Worm (Caenorhabditis elegans): ENCODE measurements around the gene zip-11.
A peak's percentile ranks its signal among the peaks of the same experiment; 100 is the strongest.

zip-11 gene

DNA sequence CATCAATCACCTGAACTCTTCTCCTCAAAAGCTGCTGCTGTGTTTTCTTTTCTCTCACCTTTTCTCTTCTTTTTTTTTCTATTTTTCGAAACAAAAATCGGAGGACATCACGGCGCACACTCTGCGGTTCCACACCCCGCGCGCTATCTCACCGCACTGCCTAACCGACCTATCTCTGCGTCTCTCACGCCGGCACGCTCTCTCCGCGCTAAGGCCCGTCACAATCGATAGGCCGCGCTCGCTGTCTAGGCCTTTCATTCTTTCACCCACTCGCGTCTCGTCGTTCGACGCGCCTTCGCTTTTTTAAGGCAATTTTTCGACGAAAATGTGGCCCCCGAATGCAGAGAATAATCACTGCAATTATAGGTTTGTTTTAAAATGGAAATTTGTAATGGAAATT, at the start of gene zip-11:
Gene zip-11, plus strand, starts transcription at position 34 of the 400 bp plus-strand sequence.
- TF ChIP-seq fkh-8 (tag; optimal IDR thresholded peaks at IDR 0.05) = peak; percentile 12
- TF ChIP-seq hpl-2 (GFP tag; optimal IDR thresholded peaks at IDR 0.05) = no peak
- no peak for TF ChIP-seq aha-1 (tag; optimal IDR thresholded peaks at IDR 0.05)
- TF ChIP-seq nhr-12 (tag; optimal IDR thresholded peaks at IDR 0.05) = no peak
- TF ChIP-seq unc-30 (tag; optimal IDR thresholded peaks at IDR 0.05) = no peak
- peak; percentile 76 for TF ChIP-seq nhr-47 (tag; optimal IDR thresholded peaks at IDR 0.05)
- no peak for TF ChIP-seq egl-27 (tag; optimal IDR thresholded peaks at IDR 0.05)
- no peak for TF ChIP-seq mab-9 (GFP tag; IDR thresholded peaks at IDR 0.05)
- TF ChIP-seq lir-3 (tag; optimal IDR thresholded peaks at IDR 0.05; ENCODE audit: poor library complexity) = no peak
- no peak for TF ChIP-seq fkh-4 (tag; optimal IDR thresholded peaks at IDR 0.05; ENCODE audit: borderline replicate concordance)
- TF ChIP-seq mef-2 (tag; optimal IDR thresholded peaks at IDR 0.05) = no peak
- TF ChIP-seq sup-37 (GFP tag; optimal IDR thresholded peaks at IDR 0.05) = peak; percentile 41
- TF ChIP-seq ceh-90 (tag; optimal IDR thresholded peaks at IDR 0.05) = no peak
- TF ChIP-seq pag-3 (tag; optimal IDR thresholded peaks at IDR 0.05; ENCODE audit: borderline replicate concordance, insufficient read depth) = no peak
- TF ChIP-seq pqm-1 (tag; optimal IDR thresholded peaks at IDR 0.05) = no peak
- TF ChIP-seq ceh-63 (GFP tag; optimal IDR thresholded peaks at IDR 0.05) = no peak
- TF ChIP-seq Y116A8C.19 (tag; optimal IDR thresholded peaks at IDR 0.05; ENCODE audit: borderline replicate concordance) = no peak
- TF ChIP-seq rnt-1 (tag; optimal IDR thresholded peaks at IDR 0.05) = peak; percentile 91
- TF ChIP-seq sox-4 (tag; optimal IDR thresholded peaks at IDR 0.05) = no peak
- peak; percentile 42 for TF ChIP-seq jun-1 (tag; optimal IDR thresholded peaks at IDR 0.05)
- TF ChIP-seq lsy-2 (tag; optimal IDR thresholded peaks at IDR 0.05) = peak; percentile 64 to 78
- TF ChIP-seq unc-130 (tag; optimal IDR thresholded peaks at IDR 0.05) = no peak
- TF ChIP-seq elt-2 (tag; optimal IDR thresholded peaks at IDR 0.05) = no peak
- TF ChIP-seq nhr-85 (tag) = peak; percentile 62
- TF ChIP-seq fos-1 (tag; optimal IDR thresholded peaks at IDR 0.05) = peak; percentile 2
- TF ChIP-seq C34B4.2 (tag; optimal IDR thresholded peaks at IDR 0.05) = no peak
- TF ChIP-seq ztf-4 (tag; optimal IDR thresholded peaks at IDR 0.05) = no peak
- no peak for TF ChIP-seq lin-15B (tag; optimal IDR thresholded peaks at IDR 0.05)
- TF ChIP-seq nhr-11 (tag; optimal IDR thresholded peaks at IDR 0.05) = no peak
- peak; percentile 63 for TF ChIP-seq swsn-7 (tag; optimal IDR thresholded peaks at IDR 0.05)
- peak; percentile 72 for TF ChIP-seq tbx-2 (tag; optimal IDR thresholded peaks at IDR 0.05)
- peak; percentile 95 for TF ChIP-seq lin-14 (GFP tag; optimal IDR thresholded peaks at IDR 0.05)
- TF ChIP-seq ztf-11 (tag; optimal IDR thresholded peaks at IDR 0.05) = peak in 1 of 2 experiments; percentile 45
- TF ChIP-seq lin-39 (tag; optimal IDR thresholded peaks at IDR 0.05) = no peak
- TF ChIP-seq sptf-1 (tag; optimal IDR thresholded peaks at IDR 0.05) = no peak
- TF ChIP-seq aly-2 (tag; optimal IDR thresholded peaks at IDR 0.05) = no peak
- TF ChIP-seq efl-3 (GFP tag; optimal IDR thresholded peaks at IDR 0.05) = no peak
- TF ChIP-seq hlh-4 (tag; optimal IDR thresholded peaks at IDR 0.05) = no peak
- no peak for TF ChIP-seq hlh-17 (GFP tag; optimal IDR thresholded peaks at IDR 0.05; ENCODE audit: borderline replicate concordance)
- TF ChIP-seq nhr-90 (tag; optimal IDR thresholded peaks at IDR 0.05; ENCODE audit: poor library complexity) = peak; percentile 69
- peak; percentile 68 for TF ChIP-seq blmp-1 (tag; optimal IDR thresholded peaks at IDR 0.05)
- peak; percentile 28; the same call in 1 of the 2 replicates for TF ChIP-seq unc-98 (GFP tag; IDR thresholded peaks at IDR 0.05)
- no peak for TF ChIP-seq ceh-8 (GFP tag; optimal IDR thresholded peaks at IDR 0.05)
- TF ChIP-seq ces-1 (GFP tag; optimal IDR thresholded peaks at IDR 0.05) = no peak
- peak; percentile 36 to 65 (median 63) for TF ChIP-seq ceh-82 (tag; optimal IDR thresholded peaks at IDR 0.05)
- TF ChIP-seq unc-86 (tag; optimal IDR thresholded peaks at IDR 0.05) = peak; percentile 22
- peak; percentile 34 for TF ChIP-seq isw-1 (GFP tag; IDR thresholded peaks at IDR 0.05)
- TF ChIP-seq mdl-1 (tag; optimal IDR thresholded peaks at IDR 0.05) = peak in 1 of 2 experiments; percentile 17
- no peak for TF ChIP-seq nhr-237 (tag; optimal IDR thresholded peaks at IDR 0.05)
- peak; percentile 9 for TF ChIP-seq skn-1 (tag; optimal IDR thresholded peaks at IDR 0.05)
- TF ChIP-seq nhr-77 (tag; optimal IDR thresholded peaks at IDR 0.05) = peak; percentile 16
- no peak for TF ChIP-seq nhr-76 (tag; optimal IDR thresholded peaks at IDR 0.05)
- TF ChIP-seq zag-1 (tag; optimal IDR thresholded peaks at IDR 0.05) = no peak

Data from whole organism, L1 larva.